Fruit fly (Drosophila melanogaster): ENCODE data around the gene CG7368.
A peak's percentile ranks its signal among the peaks of the same experiment; 100 is the strongest.

The CG7368 gene

DNA sequence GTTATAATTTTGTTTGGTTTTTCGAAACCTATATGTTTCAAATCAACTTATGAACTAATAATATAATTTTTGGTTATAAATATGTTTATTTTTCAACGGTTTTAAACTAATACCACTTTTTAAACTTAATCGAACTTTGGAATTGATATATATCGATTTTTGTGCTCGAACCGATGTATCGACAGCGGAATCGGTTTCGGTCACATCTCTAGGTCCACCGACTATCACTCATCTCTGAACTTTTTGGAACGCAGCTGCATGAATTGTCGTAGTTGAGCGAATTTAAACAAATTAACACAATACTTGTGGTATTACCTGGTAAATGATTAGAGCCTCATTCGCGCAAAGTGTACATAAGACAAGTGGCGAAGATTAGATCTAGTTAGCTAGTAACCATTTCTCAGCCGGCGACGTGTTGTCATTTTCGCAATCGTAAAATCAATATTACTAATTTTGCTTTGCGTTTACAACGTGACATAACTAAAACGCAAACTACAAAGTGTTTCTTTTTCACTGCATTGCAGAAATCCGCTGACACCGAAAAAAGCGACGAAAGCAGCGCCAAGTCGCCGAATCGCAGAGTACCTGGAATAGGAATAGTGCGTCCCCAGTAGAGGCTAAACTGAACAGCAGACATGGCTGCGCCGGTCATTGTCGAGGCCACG lies 30.9 kb downstream of the CG7368 start, which contains the start of gene Apt1 (continued):
- TF ChIP-seq Dbx (GFP tag; IDR thresholded peaks at IDR 0.05) (peak; percentile 30; the same call in 1 of the 3 replicates), hbn (GFP tag; IDR thresholded peaks at IDR 0.05; ENCODE audit: partially characterized antibody) (peak; percentile 86), grau (tag; optimal IDR thresholded peaks at IDR 0.05) (peak; percentile 11), Doc3 (GFP tag; IDR thresholded peaks at IDR 0.05; ENCODE audit: partially characterized antibody) (peak; percentile 93), nom (GFP tag; optimal IDR thresholded peaks at IDR 0.05) (peak; percentile 68), ewg (GFP tag; optimal IDR thresholded peaks at IDR 0.05) (no peak), kni (GFP tag; optimal IDR thresholded peaks at IDR 0.05) (no peak), sens (GFP tag) (peak; percentile 50), dmrt11E (tag; optimal IDR thresholded peaks at IDR 0.05) (no peak), CG30020 (tag; optimal IDR thresholded peaks at IDR 0.05) (peak; percentile 5), CG7357 (GFP tag; IDR thresholded peaks at IDR 0.05) (no peak), peb (GFP tag; IDR thresholded peaks at IDR 0.05) (no peak), dimm (GFP tag; IDR thresholded peaks at IDR 0.05) (no peak), CG1832 (GFP tag; optimal IDR thresholded peaks at IDR 0.05) (no peak), Dip3 (GFP tag; optimal IDR thresholded peaks at IDR 0.05) (no peak), ranshi (GFP tag; IDR thresholded peaks at IDR 0.05) (no peak), CG7839 (tag; optimal IDR thresholded peaks at IDR 0.05) (no peak), dm (GFP tag; optimal IDR thresholded peaks at IDR 0.05) (no peak), CG13894 (tag; optimal IDR thresholded peaks at IDR 0.05) (no peak), CG12659 (GFP tag; optimal IDR thresholded peaks at IDR 0.05) (peak; percentile 39), CG4360 (GFP tag; IDR thresholded peaks at IDR 0.05) (no peak), CG5245 (GFP tag; optimal IDR thresholded peaks at IDR 0.05) (no peak), gsb (GFP tag; IDR thresholded peaks at IDR 0.05) (no peak), gfzf (GFP tag; optimal IDR thresholded peaks at IDR 0.05) (no peak), sens-2 (GFP tag; IDR thresholded peaks at IDR 0.05) (no peak), sna (GFP tag; IDR thresholded peaks at IDR 0.05; ENCODE audit: partially characterized antibody) (peak; percentile 94), CG10321 (GFP tag; IDR thresholded peaks at IDR 0.05) (no peak), CG18011 (GFP tag; optimal IDR thresholded peaks at IDR 0.05) (no peak), Deaf1 (tag; optimal IDR thresholded peaks at IDR 0.05) (no peak), CG2712 (tag; optimal IDR thresholded peaks at IDR 0.05) (peak; percentile 41), mirr (GFP tag; optimal IDR thresholded peaks at IDR 0.05) (no peak), schlank (tag; optimal IDR thresholded peaks at IDR 0.05) (no peak), CG2678 (tag; optimal IDR thresholded peaks at IDR 0.05) (no peak), ci (GFP tag; IDR thresholded peaks at IDR 0.05) (no peak), Dfd (GFP tag; optimal IDR thresholded peaks at IDR 0.05) (no peak), z (GFP tag; IDR thresholded peaks at IDR 0.05) (no peak), vvl (GFP tag; IDR thresholded peaks at IDR 0.05) (no peak), CG2120 (GFP tag; optimal IDR thresholded peaks at IDR 0.05) (peak; percentile 26), inv (GFP tag; IDR thresholded peaks at IDR 0.05; ENCODE audit: partially characterized antibody) (peak; percentile 93), CG17568 (GFP tag; optimal IDR thresholded peaks at IDR 0.05) (no peak), HmgZ (tag; optimal IDR thresholded peaks at IDR 0.05) (peak; percentile 36), nmo (GFP tag; optimal IDR thresholded peaks at IDR 0.05) (peak; percentile 18), zfh2 (GFP tag; optimal IDR thresholded peaks at IDR 0.05) (no peak), Mad (GFP tag; optimal IDR thresholded peaks at IDR 0.05) (no peak), NFAT (GFP tag; IDR thresholded peaks at IDR 0.05) (no peak; the same call in 1 of the 2 replicates), CG10654 (GFP tag; optimal IDR thresholded peaks at IDR 0.05) (no peak), Sin3A (optimal IDR thresholded peaks at IDR 0.05) (no peak), CG10366 (GFP tag; IDR thresholded peaks at IDR 0.05) (no peak), Vsx1 (GFP tag; optimal IDR thresholded peaks at IDR 0.05) (no peak), CG11696 (GFP tag; IDR thresholded peaks at IDR 0.05) (no peak), eyg (GFP tag; optimal IDR thresholded peaks at IDR 0.05) (no peak)

All from whole organism, embryonic.